Worm (Caenorhabditis elegans): Measurements from ENCODE around the gene sem-5.

Gene sem-5

DNA sequence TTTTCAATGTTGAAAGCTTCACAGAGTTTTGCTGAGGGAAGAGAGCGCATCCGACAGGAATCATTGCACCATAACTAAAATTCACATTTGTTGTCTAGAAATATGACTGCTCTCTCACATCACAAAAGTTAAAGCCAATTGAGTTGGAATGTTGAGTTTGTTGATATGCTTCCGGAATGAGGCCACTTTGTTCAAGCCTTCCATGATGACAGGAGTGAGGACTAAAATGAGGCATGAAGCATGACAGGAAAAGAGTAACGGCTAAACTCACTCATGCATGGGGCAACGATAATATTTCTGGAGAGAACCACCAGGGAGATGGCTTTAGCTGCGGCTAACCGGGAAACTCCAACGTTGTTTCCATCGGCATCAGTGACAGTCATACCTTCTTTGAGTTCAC is 5.1 kb downstream of the sem-5 start (continued):
- TF ChIP-seq cebp-1 (GFP tag; IDR thresholded peaks at IDR 0.05) (0 out of 2 replicates have a peak, but pooled peaks have one; percentile 27), cebp-1 (tag; optimal IDR thresholded peaks at IDR 0.05) (peak; percentile 49), F57A8.1 (GFP tag; optimal IDR thresholded peaks at IDR 0.05) (no peak), C06A6.2 (GFP tag; conservative IDR thresholded peaks at IDR 0.05) (0 out of 2 replicates have a peak, but pooled peaks have one; percentile 8), bed-1 (GFP tag; IDR thresholded peaks at IDR 0.05) (no peak), snpc-3.4 (tag; optimal IDR thresholded peaks at IDR 0.05) (no peak), nfyb-1 (GFP tag; IDR thresholded peaks at IDR 0.05) (0 out of 2 replicates have a peak, but pooled peaks have one; percentile 13), Y53G8AR.9 (GFP tag; conservative IDR thresholded peaks at IDR 0.05) (no peak), hsf-1 (GFP tag; IDR thresholded peaks at IDR 0.05) (no peak), F52B5.7 (tag; optimal IDR thresholded peaks at IDR 0.05) (no peak), attf-3 (GFP tag; conservative IDR thresholded peaks at IDR 0.05) (no peak), egl-18 (GFP tag; IDR thresholded peaks at IDR 0.05) (no peak), lin-35 (GFP tag; optimal IDR thresholded peaks at IDR 0.05) (no peak), attf-6 (GFP tag; IDR thresholded peaks at IDR 0.05) (no peak), snpc-1.1 (tag; optimal IDR thresholded peaks at IDR 0.05; ENCODE audit: insufficient read depth) (no peak), B0261.1 (tag; optimal IDR thresholded peaks at IDR 0.05) (no peak), C17E4.6 (GFP tag; IDR thresholded peaks at IDR 0.05) (no peak), dox-1 (GFP tag; IDR thresholded peaks at IDR 0.05) (0 out of 2 replicates have a peak, but pooled peaks have one; percentile 20)

DNA sequence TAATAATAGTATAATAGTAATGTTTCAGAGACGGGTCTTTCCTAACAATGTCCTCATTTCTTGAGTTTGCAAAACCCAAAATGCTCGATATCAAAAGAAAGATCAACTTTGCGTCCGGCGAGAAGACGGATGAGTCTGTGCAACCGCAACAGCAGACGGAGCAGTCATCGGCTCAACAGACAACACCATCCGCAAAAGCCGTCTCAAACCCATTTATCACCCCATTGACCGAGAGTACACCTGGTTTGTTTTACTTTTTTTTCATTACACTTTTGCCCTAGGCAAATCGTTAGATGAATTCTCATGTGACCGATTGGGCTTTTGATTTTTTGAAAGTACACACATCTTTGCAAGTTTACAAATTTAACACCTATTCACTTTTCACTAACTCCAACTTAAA is 7.2 kb downstream of the sem-5 start, which contains the start of gene dct-1:
Gene dct-1 (plus strand): TSS at position 27 of the 400 bp plus-strand sequence.
- TF ChIP-seq C06A6.2 (GFP tag; conservative IDR thresholded peaks at IDR 0.05) (0 out of 2 replicates have a peak, but pooled peaks have one; percentile 9), atf-7 (tag; optimal IDR thresholded peaks at IDR 0.05) (peak; percentile 0), cebp-1 (GFP tag; IDR thresholded peaks at IDR 0.05) (no peak), cebp-1 (tag; optimal IDR thresholded peaks at IDR 0.05) (no peak), zfh-2 (GFP tag; conservative IDR thresholded peaks at IDR 0.05) (0 out of 2 replicates have a peak, but pooled peaks have one; percentile 13), nhr-179 (tag; optimal IDR thresholded peaks at IDR 0.05) (no peak)

DNA sequence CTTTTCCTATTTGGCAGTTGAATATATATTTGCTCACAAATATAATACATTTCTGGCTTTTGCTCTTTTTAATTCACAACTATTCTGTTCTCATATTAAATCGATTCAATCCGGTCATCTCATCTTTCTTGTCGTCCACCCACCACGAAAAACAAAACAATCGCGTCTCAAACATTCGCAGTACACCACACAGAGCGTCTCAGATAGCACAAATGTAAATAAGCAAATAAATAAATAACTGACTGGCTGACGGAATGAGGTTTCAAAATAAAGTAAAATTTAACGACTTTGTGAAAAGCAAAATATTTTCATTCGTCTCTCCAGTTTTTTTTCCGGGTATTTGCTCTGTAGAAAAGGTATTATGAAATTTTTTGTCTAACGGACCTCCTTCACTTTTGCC is 7.8 kb downstream of the sem-5 start:
- TF ChIP-seq cebp-1 (GFP tag; IDR thresholded peaks at IDR 0.05) (no peak), cebp-1 (tag; optimal IDR thresholded peaks at IDR 0.05) (peak; percentile 24), rcor-1 (GFP tag; IDR thresholded peaks at IDR 0.05) (no peak)

DNA sequence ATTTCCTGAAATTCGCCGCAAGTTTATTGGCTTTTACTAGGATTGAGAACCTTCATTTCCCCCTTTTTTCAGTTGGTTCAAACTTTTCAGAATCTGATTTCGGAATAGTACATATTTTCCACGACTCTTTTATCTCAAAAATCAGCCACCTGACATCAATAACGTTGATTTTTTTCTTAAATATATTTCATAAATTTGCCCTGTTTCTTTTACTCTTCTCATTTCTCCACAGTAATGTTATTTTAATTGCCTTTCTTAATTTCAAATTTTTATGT is 8.5 kb downstream of the sem-5 start:
- TF ChIP-seq athp-1 (tag; optimal IDR thresholded peaks at IDR 0.05) (no peak), nhr-27 (tag; optimal IDR thresholded peaks at IDR 0.05) (no peak), him-1 (tag; optimal IDR thresholded peaks at IDR 0.05) (no peak), tbp1 (GFP tag; optimal IDR thresholded peaks at IDR 0.05) (no peak), D2030.7 (GFP tag; IDR thresholded peaks at IDR 0.05) (no peak), K12H6.12 (tag; optimal IDR thresholded peaks at IDR 0.05) (no peak), egrh-3 (GFP tag; IDR thresholded peaks at IDR 0.05) (no peak), F55B11.4 (tag; optimal IDR thresholded peaks at IDR 0.05; ENCODE audit: borderline replicate concordance, insufficient read depth) (no peak), egl-18 (GFP tag; IDR thresholded peaks at IDR 0.05) (no peak), sptf-2 (GFP tag; optimal IDR thresholded peaks at IDR 0.05) (no peak), ztf-6 (GFP tag; IDR thresholded peaks at IDR 0.05) (no peak), Y56A3A.18 (GFP tag; IDR thresholded peaks at IDR 0.05) (no peak), F37B4.10 (GFP tag; IDR thresholded peaks at IDR 0.05) (no peak), rec-8 (tag; optimal IDR thresholded peaks at IDR 0.05) (no peak), hrde-1 (tag; optimal IDR thresholded peaks at IDR 0.05; ENCODE audit: borderline replicate concordance) (no peak), F39B2.1 (GFP tag; IDR thresholded peaks at IDR 0.05) (no peak), mes-4 (tag; optimal IDR thresholded peaks at IDR 0.05) (no peak), ztf-28 (GFP tag; IDR thresholded peaks at IDR 0.05) (no peak)
